Fruit fly (Drosophila melanogaster): ENCODE results near the gene IleRS-m.

DNA sequence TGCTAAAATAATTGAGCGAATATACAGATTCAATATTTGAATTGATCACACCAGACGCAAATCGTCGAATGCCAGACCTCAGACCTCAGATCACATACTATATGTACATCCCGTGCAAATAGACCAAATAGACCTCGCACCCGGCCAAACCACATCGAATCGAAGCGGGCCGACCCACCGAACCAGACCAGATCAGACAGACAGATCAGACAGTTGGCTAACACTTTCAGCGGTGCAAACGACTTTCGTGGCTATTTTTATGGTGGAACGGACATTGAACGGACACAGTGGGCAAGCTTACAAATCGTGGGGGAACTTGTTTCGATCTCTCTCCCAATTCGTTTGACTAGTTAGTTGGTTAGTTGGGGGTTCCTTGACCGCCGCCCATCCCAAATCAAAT lies 51.7 kb downstream of the IleRS-m start:
- no peak for TF ChIP-seq usp (GFP tag; optimal IDR thresholded peaks at IDR 0.05)
- TF ChIP-seq pan (optimal IDR thresholded peaks at IDR 0.05): no peak
- TF ChIP-seq psq (optimal IDR thresholded peaks at IDR 0.05): no peak
- TF ChIP-seq CG8478 (optimal IDR thresholded peaks at IDR 0.05): no peak
- no peak for TF ChIP-seq EcR (GFP tag; optimal IDR thresholded peaks at IDR 0.05)
- no peak for TF ChIP-seq Dll (optimal IDR thresholded peaks at IDR 0.05)

Measured in whole organism.